Fruit fly (Drosophila melanogaster): ENCODE data around the gene BBS8.

- no peak for TF ChIP-seq CG8478 (optimal IDR thresholded peaks at IDR 0.05)
- no peak for TF ChIP-seq CTCF (optimal IDR thresholded peaks at IDR 0.05)
Measured at dm6 chr2L:427338-428234, 4.9 kb downstream of the BBS8 start.

Measured in S2 (cell line).